Worm (Caenorhabditis elegans) whole organism, L2 larva: ENCODE data around the gene col-164.
A peak's percentile ranks its signal among the peaks of the same experiment; 100 is the strongest.

Source experiments
- C34F6.9 ChIP-seq: fragments of 150-350 bp; optimal IDR thresholded peaks from 2 replicates; lab custom pipeline; 2014; ENCODE audit warnings: missing biosample characterization, missing genetic modification characterization
- F13H6.1 ChIP-seq: sonication (generic microtip); optimal IDR thresholded peaks from 2 replicates; lab custom pipeline; 2016; ENCODE audit warnings: missing genetic modification characterization, missing compliant biosample characterization
- R02D3.7 ChIP-seq: fragments of 150-350 bp; optimal IDR thresholded peaks from 2 replicates; lab custom pipeline; 2014; ENCODE audit warnings: missing biosample characterization, missing genetic modification characterization
- alr-1 ChIP-seq: fragments of 150-350 bp; optimal IDR thresholded peaks from 2 replicates; lab custom pipeline; 2014; ENCODE audit warnings: missing biosample characterization, missing genetic modification characterization
- aly-2 ChIP-seq: fragments of 150-350 bp; optimal IDR thresholded peaks from 2 replicates; lab custom pipeline; 2014; ENCODE audit warnings: missing biosample characterization, missing genetic modification characterization
- ama-1 ChIP-seq: fragments of 150-350 bp; optimal IDR thresholded peaks from 2 replicates; lab custom pipeline; 2018; ENCODE audit warnings: inconsistent platforms
- ceh-82 ChIP-seq: fragments of 150-350 bp; optimal IDR thresholded peaks from 2 replicates; lab custom pipeline; 2014; ENCODE audit warnings: missing biosample characterization, missing genetic modification characterization
- crh-2 ChIP-seq: sonication (generic microtip); optimal IDR thresholded peaks from 2 replicates; lab custom pipeline; 2017; ENCODE audit warnings: missing biosample characterization, missing genetic modification characterization
- dmd-4 ChIP-seq: sonication (generic microtip); optimal IDR thresholded peaks from 2 replicates; lab custom pipeline; 2017; ENCODE audit warnings: missing biosample characterization, missing genetic modification characterization
- elt-1 ChIP-seq: fragments of 150-350 bp; optimal IDR thresholded peaks from 2 replicates; lab custom pipeline; 2014; ENCODE audit warnings: missing biosample characterization, missing genetic modification characterization
- elt-3 ChIP-seq: sonication (generic microtip); optimal IDR thresholded peaks from 2 replicates; lab custom pipeline; 2017; ENCODE audit warnings: missing biosample characterization, missing genetic modification characterization
- fos-1 ChIP-seq: fragments of 150-350 bp; optimal IDR thresholded peaks from 2 replicates; lab custom pipeline; 2014; ENCODE audit warnings: missing biosample characterization, missing genetic modification characterization
- gmeb-1 ChIP-seq: fragments of 150-350 bp; optimal IDR thresholded peaks from 2 replicates; lab custom pipeline; 2014; ENCODE audit warnings: missing biosample characterization, missing genetic modification characterization
- lin-11 ChIP-seq: fragments of 150-350 bp; sonication (generic microtip); optimal IDR thresholded peaks from 2 replicates; lab custom pipeline; 2014; ENCODE audit warnings: missing biosample characterization, missing genetic modification characterization, inconsistent platforms, mixed read lengths
- lin-13 ChIP-seq: fragments of 150-350 bp; optimal IDR thresholded peaks from 2 replicates; lab custom pipeline; 2014; ENCODE audit warnings: missing biosample characterization, missing genetic modification reagents, missing genetic modification characterization
- lin-39 ChIP-seq: fragments of 150-350 bp; optimal IDR thresholded peaks from 2 replicates; lab custom pipeline; 2014; ENCODE audit warnings: missing biosample characterization, missing genetic modification reagents, missing genetic modification characterization
- lsy-2 ChIP-seq, 2 experiments: fragments of 150-350 bp in 1 of 2; sonication (generic microtip) in 1 of 2; optimal IDR thresholded peaks; 2 replicates each; lab custom pipeline; 2014 to 2017; ENCODE audit warnings: missing biosample characterization in 2 of 2, missing genetic modification characterization in 2 of 2
- mab-5 ChIP-seq: fragments of 150-350 bp; optimal IDR thresholded peaks from 2 replicates; lab custom pipeline; 2014; ENCODE audit warnings: missing biosample characterization, missing genetic modification characterization
- mbf-1 ChIP-seq: sonication (generic microtip); optimal IDR thresholded peaks from 2 replicates; lab custom pipeline; 2017; ENCODE audit warnings: missing biosample characterization, missing genetic modification characterization
- mdl-1 ChIP-seq, 2 experiments: fragments of 150-350 bp in 1 of 2; sonication (generic microtip) in 1 of 2; optimal IDR thresholded peaks; 2 replicates each; lab custom pipeline; 2017; ENCODE audit warnings: missing biosample characterization in 2 of 2, missing genetic modification characterization in 2 of 2
- nhr-10 ChIP-seq: sonication (generic microtip); optimal IDR thresholded peaks from 2 replicates; lab custom pipeline; 2017; ENCODE audit warnings: missing biosample characterization, missing genetic modification characterization
- nhr-12 ChIP-seq: fragments of 150-350 bp; optimal IDR thresholded peaks from 2 replicates; lab custom pipeline; 2014; ENCODE audit warnings: missing biosample characterization, missing genetic modification characterization
- nhr-21 ChIP-seq: fragments of 150-350 bp; optimal IDR thresholded peaks from 2 replicates; lab custom pipeline; 2014; ENCODE audit warnings: missing biosample characterization, missing genetic modification characterization
- nhr-237 ChIP-seq: fragments of 150-350 bp; optimal IDR thresholded peaks from 2 replicates; lab custom pipeline; 2014; ENCODE audit warnings: missing biosample characterization, missing genetic modification characterization
- nhr-25 ChIP-seq: fragments of 150-350 bp; sonication (generic microtip); optimal IDR thresholded peaks from 3 replicates; lab custom pipeline; 2014; ENCODE audit warnings: missing biosample characterization, missing genetic modification characterization
- nhr-6 ChIP-seq: fragments of 150-350 bp; optimal IDR thresholded peaks from 2 replicates; lab custom pipeline; 2014; ENCODE audit warnings: missing biosample characterization, missing genetic modification characterization
- nhr-77 ChIP-seq: fragments of 150-350 bp; optimal IDR thresholded peaks from 2 replicates; lab custom pipeline; 2014; ENCODE audit warnings: missing biosample characterization, missing genetic modification characterization
- peb-1 ChIP-seq: fragments of 150-350 bp; optimal IDR thresholded peaks from 2 replicates; lab custom pipeline; 2014; ENCODE audit warnings: missing biosample characterization, missing genetic modification characterization
- sem-4 ChIP-seq: fragments of 150-350 bp; optimal IDR thresholded peaks from 2 replicates; lab custom pipeline; 2014; ENCODE audit warnings: missing biosample characterization, missing genetic modification reagents, missing genetic modification characterization
- skn-1 ChIP-seq: sonication (generic microtip); optimal IDR thresholded peaks from 2 replicates; lab custom pipeline; 2017; ENCODE audit warnings: missing biosample characterization, missing genetic modification characterization
- sma-3 ChIP-seq: sonication (generic microtip); optimal IDR thresholded peaks from 2 replicates; lab custom pipeline; 2016; ENCODE audit warnings: missing genetic modification reagents, missing genetic modification characterization, missing compliant biosample characterization
- sma-9 ChIP-seq, 2 experiments: fragments of 150-350 bp in 1 of 2; sonication (generic microtip) in 1 of 2; optimal IDR thresholded peaks; 2 replicates each; lab custom pipeline; 2014 to 2016; ENCODE audit warnings: missing genetic modification characterization in 2 of 2, mild to moderate bottlenecking in 1 of 2, missing biosample characterization in 1 of 2, missing compliant biosample characterization in 1 of 2, missing genetic modification reagents in 1 of 2, moderate library complexity in 1 of 2
- snpc-4 ChIP-seq: fragments of 150-350 bp; optimal IDR thresholded peaks from 2 replicates; lab custom pipeline; 2014; ENCODE audit warnings: missing biosample characterization, missing genetic modification characterization
- unc-55 ChIP-seq: fragments of 150-350 bp; sonication (generic microtip); optimal IDR thresholded peaks from 3 replicates; lab custom pipeline; 2014; ENCODE audit warnings: missing biosample characterization, missing genetic modification reagents, missing genetic modification characterization
- zag-1 ChIP-seq: fragments of 150-350 bp; optimal IDR thresholded peaks from 2 replicates; lab custom pipeline; 2014; ENCODE audit warnings: missing biosample characterization, missing genetic modification characterization

col-164 gene

DNA sequence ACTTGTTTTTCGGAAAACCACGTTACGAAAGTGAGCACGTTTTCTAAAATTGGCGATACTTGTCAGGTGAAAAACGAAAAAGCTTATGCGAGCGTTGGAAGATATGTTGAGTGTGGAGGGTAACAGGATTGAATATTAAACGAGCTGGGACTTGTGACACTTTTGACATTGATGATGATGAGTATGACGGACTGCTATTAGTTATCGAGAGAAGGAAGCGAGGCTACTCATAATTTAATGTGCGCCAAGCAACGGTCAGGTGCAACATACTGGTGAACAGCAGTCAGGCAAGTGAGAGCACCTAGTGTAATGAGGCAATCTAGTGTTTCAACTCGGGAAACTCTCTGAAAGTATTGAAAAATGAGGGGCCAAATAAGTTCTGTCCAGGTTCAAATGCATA lies 43.1 kb upstream of the col-164 start:
- no peak for TF ChIP-seq sem-4 (tag; lab: Kevin White, UChicago)
- TF ChIP-seq sma-3 (GFP tag; lab: Kevin White, UChicago), result no peak
- no peak for TF ChIP-seq elt-1 (tag; lab: Kevin White, UChicago)
- no peak for TF ChIP-seq lin-13 (GFP tag; lab: Kevin White, UChicago)
- TF ChIP-seq zag-1, result no peak
- no peak for TF ChIP-seq nhr-237
- TF ChIP-seq snpc-4, result no peak
- TF ChIP-seq skn-1 (tag; lab: Kevin White, UChicago), result no peak
- TF ChIP-seq R02D3.7, result no peak
- no peak for TF ChIP-seq mdl-1 (tag; optimal IDR thresholded peaks at IDR 0.05; lab: Kevin White, UChicago)
- no peak for TF ChIP-seq sma-9 (GFP tag; optimal IDR thresholded peaks at IDR 0.05; lab: Kevin White, UChicago)
- no peak for TF ChIP-seq sma-9 (tag; optimal IDR thresholded peaks at IDR 0.05; lab: Kevin White, UChicago)
- no peak for TF ChIP-seq ceh-82 (tag; lab: Kevin White, UChicago)
- no peak for TF ChIP-seq aly-2
- TF ChIP-seq nhr-21 (tag; lab: Kevin White, UChicago), result no peak
- TF ChIP-seq lsy-2 (tag; optimal IDR thresholded peaks at IDR 0.05; lab: Kevin White, UChicago), result no peak
- TF ChIP-seq gmeb-1 (tag; lab: Kevin White, UChicago), result no peak

- no peak for TF ChIP-seq nhr-12
- TF ChIP-seq skn-1 (tag; lab: Kevin White, UChicago), result no peak
- no peak for TF ChIP-seq nhr-6 (tag; lab: Kevin White, UChicago)
- peak; percentile 23 for TF ChIP-seq fos-1 (tag; lab: Kevin White, UChicago)
- TF ChIP-seq nhr-25 (tag; lab: Kevin White, UChicago), result no peak
Measured at ce11 chrX:2051602-2052001, 41.7 kb upstream of the col-164 start, which contains the start of gene Y102A11A.1. Gene Y102A11A.1 (plus strand): TSS chrX:2051824.

DNA sequence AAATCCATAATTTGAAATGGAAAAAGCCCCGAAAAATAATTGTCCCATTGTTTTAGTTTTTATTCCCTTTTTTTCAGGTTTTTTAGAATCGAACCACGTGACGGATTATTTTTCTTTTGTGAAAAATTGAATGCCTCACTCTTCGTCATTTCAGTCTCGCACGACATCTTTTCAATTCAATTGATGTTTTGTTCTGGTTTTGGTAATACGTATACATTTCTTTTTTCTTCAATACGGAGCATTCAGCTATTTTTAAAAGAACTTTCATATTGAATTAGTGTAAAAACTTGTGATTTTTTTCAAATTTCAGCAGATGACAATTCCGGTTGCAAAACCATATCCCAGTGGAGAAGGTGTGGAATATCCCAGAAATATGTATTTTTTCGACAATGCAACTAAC lies 28.5 kb upstream of the col-164 start, which contains the start of gene F49H12.7:
Gene F49H12.7 (plus strand): TSS at position 301 of the 400 bp plus-strand sequence.
- TF ChIP-seq nhr-77 (tag; lab: Kevin White, UChicago), result no peak
- no peak for TF ChIP-seq nhr-10
- no peak for TF ChIP-seq peb-1 (tag; lab: Kevin White, UChicago)
- no peak for TF ChIP-seq nhr-25 (tag; lab: Kevin White, UChicago)
- TF ChIP-seq elt-3, result no peak
- no peak for TF ChIP-seq unc-55 (GFP tag; lab: Kevin White, UChicago)
- TF ChIP-seq F13H6.1 (tag; lab: Kevin White, UChicago), result no peak
- no peak for TF ChIP-seq mdl-1 (tag; optimal IDR thresholded peaks at IDR 0.05; lab: Kevin White, UChicago)
- TF ChIP-seq dmd-4 (tag; lab: Kevin White, UChicago), result no peak
- TF ChIP-seq crh-2 (tag; lab: Kevin White, UChicago), result no peak
- TF ChIP-seq C34F6.9 (tag; lab: Kevin White, UChicago), result no peak

- no peak for TF ChIP-seq ama-1 (lab: Kevin White, UChicago)
- no peak for TF ChIP-seq alr-1
- no peak for TF ChIP-seq gmeb-1 (tag; lab: Kevin White, UChicago)
- TF ChIP-seq nhr-25 (tag; lab: Kevin White, UChicago), result no peak
- TF ChIP-seq sma-3 (GFP tag; lab: Kevin White, UChicago), result no peak
- peak; percentile 35 for TF ChIP-seq sma-9 (GFP tag; optimal IDR thresholded peaks at IDR 0.05; lab: Kevin White, UChicago)
- no peak for TF ChIP-seq sma-9 (tag; optimal IDR thresholded peaks at IDR 0.05; lab: Kevin White, UChicago)
- no peak for TF ChIP-seq nhr-12
- TF ChIP-seq lin-39 (tag; lab: Kevin White, UChicago), result no peak
- TF ChIP-seq nhr-77 (tag; lab: Kevin White, UChicago), result no peak
- no peak for TF ChIP-seq mab-5 (tag; lab: Kevin White, UChicago)
- no peak for TF ChIP-seq mbf-1
- TF ChIP-seq elt-3, result no peak
- peak; percentile 20 for TF ChIP-seq fos-1 (tag; lab: Kevin White, UChicago)
- no peak for TF ChIP-seq dmd-4 (tag; lab: Kevin White, UChicago)
- TF ChIP-seq crh-2 (tag; lab: Kevin White, UChicago), result no peak
- TF ChIP-seq lin-11 (tag; lab: Kevin White, UChicago), result no peak
- TF ChIP-seq, all 48 proteins: peak for 2
Measured at ce11 chrX:2068294-2068693, 25.0 kb upstream of the col-164 start.
